Fruit fly (Drosophila melanogaster): ENCODE measurements around the gene alpha-Est8.

DNA sequence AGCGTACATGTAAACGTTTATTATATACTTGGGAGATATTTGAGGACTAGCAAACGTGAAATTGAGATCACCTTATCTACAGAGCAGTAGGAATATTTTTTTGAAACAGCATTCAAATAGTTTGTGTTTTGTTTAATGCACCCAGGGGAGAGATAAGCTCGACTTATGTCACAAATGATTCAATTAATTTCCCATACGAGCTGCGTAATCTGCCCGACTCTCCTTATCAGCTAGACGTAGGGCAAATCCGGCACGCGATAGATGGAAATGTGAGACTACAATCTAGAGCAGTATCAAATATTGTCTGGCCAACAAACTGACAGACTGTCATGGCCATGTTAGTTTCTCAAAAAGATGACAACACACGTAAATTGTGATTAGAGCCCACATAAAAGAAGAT lies 16.0 kb downstream of the alpha-Est8 start:
- TF ChIP-seq insv (optimal IDR thresholded peaks at IDR 0.05): no peak
- no peak for TF ChIP-seq psq (optimal IDR thresholded peaks at IDR 0.05)
- TF ChIP-seq Sin3A (optimal IDR thresholded peaks at IDR 0.05): no peak
